Worm (Caenorhabditis elegans): ENCODE results near the gene T10H10.2.

ce11 chrX:2317480-2317879 lies 22.9 kb downstream of the T10H10.2 start:
- TF ChIP-seq nhr-12 (tag; optimal IDR thresholded peaks at IDR 0.05): no peak
- no peak for TF ChIP-seq unc-62 (GFP tag; optimal IDR thresholded peaks at IDR 0.05)
- TF ChIP-seq aly-2 (tag; optimal IDR thresholded peaks at IDR 0.05): no peak
- TF ChIP-seq blmp-1 (tag; optimal IDR thresholded peaks at IDR 0.05; ENCODE audit: insufficient read depth): no peak
- no peak for TF ChIP-seq nhr-77 (tag; optimal IDR thresholded peaks at IDR 0.05)
- TF ChIP-seq mab-5 (tag; optimal IDR thresholded peaks at IDR 0.05): no peak
- no peak for TF ChIP-seq lin-11 (tag; optimal IDR thresholded peaks at IDR 0.05)
- no peak for TF ChIP-seq snpc-4 (tag; optimal IDR thresholded peaks at IDR 0.05)

Data from whole organism, L2 larva.